Fruit fly (Drosophila melanogaster) whole organism, embryonic: ENCODE measurements around the gene CG31219.

ENCODE experiments used
- Awh ChIP-seq: fragments of 200-800 bp; sonication (Bioruptor generic); IDR thresholded peaks from 2 replicates; pipeline ENCODE4, ENCODE4 v1.3.6; 2022; ENCODE audit warnings: missing biosample characterization, missing genetic modification characterization
- Bdp1 ChIP-seq: fragments of 200-800 bp; sonication (Bioruptor generic); optimal IDR thresholded peaks from 3 replicates; lab custom pipeline; 2016; ENCODE audit warnings: missing biosample characterization, missing genetic modification characterization
- Bteb2 ChIP-seq: fragments of 200-800 bp; sonication (Bioruptor generic); optimal IDR thresholded peaks from 2 replicates; lab custom pipeline; 2016; ENCODE audit warnings: missing biosample characterization, missing genetic modification characterization
- CG10565 ChIP-seq: fragments of 200-800 bp; sonication (Bioruptor generic); optimal IDR thresholded peaks from 3 replicates; lab custom pipeline; 2016; ENCODE audit warnings: missing biosample characterization, mild to moderate bottlenecking, missing genetic modification characterization
- CG11456 ChIP-seq: fragments of 200-800 bp; sonication (Bioruptor generic); IDR thresholded peaks from 3 replicates; pipeline ENCODE4 v1.3.6; 2022; ENCODE audit warnings: missing biosample characterization, missing genetic modification characterization
- CG12659 ChIP-seq: fragments of 200-800 bp; sonication (Bioruptor generic); optimal IDR thresholded peaks from 3 replicates; lab custom pipeline; 2017; ENCODE audit warnings: mild to moderate bottlenecking, missing biosample characterization, missing genetic modification reagents, missing genetic modification characterization
- CG13424 ChIP-seq: fragments of 200-800 bp; sonication (Bioruptor generic); optimal IDR thresholded peaks from 2 replicates; lab custom pipeline; 2019; ENCODE audit warnings: missing biosample characterization, mild to moderate bottlenecking, missing genetic modification characterization, moderate library complexity
- CG14014 ChIP-seq: fragments of 200-800 bp; sonication (Bioruptor generic); IDR thresholded peaks from 2 replicates; pipeline ENCODE4 v1.3.6; 2022; ENCODE audit warnings: missing biosample characterization, missing genetic modification characterization
- CG14441 ChIP-seq: fragments of 200-800 bp; sonication (Bioruptor generic); IDR thresholded peaks from 2 replicates; pipeline ENCODE4 v1.3.6; 2022; ENCODE audit warnings: missing biosample characterization, missing genetic modification characterization
- CG14710 ChIP-seq: fragments of 200-800 bp; sonication (Bioruptor generic); optimal IDR thresholded peaks from 3 replicates; lab custom pipeline; 2019; ENCODE audit warnings: missing biosample characterization, mild to moderate bottlenecking, missing genetic modification characterization, moderate library complexity
- CG17568 ChIP-seq: fragments of 200-800 bp; sonication (Bioruptor generic); optimal IDR thresholded peaks from 2 replicates; lab custom pipeline; 2018; ENCODE audit warnings: missing biosample characterization, mild to moderate bottlenecking, missing genetic modification characterization, moderate library complexity
- CG30431 ChIP-seq: fragments of 200-800 bp; sonication (Bioruptor generic); optimal IDR thresholded peaks from 2 replicates; lab custom pipeline; 2017; ENCODE audit warnings: missing biosample characterization, missing genetic modification characterization
- CG31365 ChIP-seq: fragments of 200-800 bp; sonication (Bioruptor generic); optimal IDR thresholded peaks from 2 replicates; lab custom pipeline; 2018; ENCODE audit warnings: missing biosample characterization, mild to moderate bottlenecking, missing genetic modification characterization
- CG4617 ChIP-seq: fragments of 200-800 bp; sonication (Bioruptor generic); optimal IDR thresholded peaks from 3 replicates; lab custom pipeline; 2016; ENCODE audit warnings: missing biosample characterization, missing genetic modification characterization, borderline replicate concordance
- CG7372 ChIP-seq: fragments of 200-800 bp; sonication (Bioruptor generic); IDR thresholded peaks from 2 replicates; pipeline ENCODE4 v1.3.6; 2022; ENCODE audit warnings: missing biosample characterization, missing genetic modification characterization
- CG9797 ChIP-seq: fragments of 200-800 bp; sonication (Bioruptor generic); optimal IDR thresholded peaks from 3 replicates; lab custom pipeline; 2018; ENCODE audit warnings: missing biosample characterization, mild to moderate bottlenecking, missing genetic modification characterization
- CTCF ChIP-seq: fragments of 200-800 bp; sonication (Bioruptor generic); optimal IDR thresholded peaks from 2 replicates; lab custom pipeline; 2017; ENCODE audit warnings: missing biosample characterization, mild to moderate bottlenecking, missing genetic modification characterization, moderate library complexity
- CoRest ChIP-seq: fragments of 200-800 bp; sonication (Bioruptor generic); optimal IDR thresholded peaks from 3 replicates; lab custom pipeline; 2018; ENCODE audit warnings: missing biosample characterization, mild to moderate bottlenecking, missing genetic modification characterization, moderate library complexity
- Dp ChIP-seq: fragments of 200-800 bp; sonication (Bioruptor generic); optimal IDR thresholded peaks from 2 replicates; lab custom pipeline; 2018; ENCODE audit warnings: missing biosample characterization, mild to moderate bottlenecking, missing genetic modification characterization, moderate library complexity
- E2f2 ChIP-seq: fragments of 200-800 bp; sonication (Bioruptor generic); IDR thresholded peaks from 2 replicates; pipeline ENCODE4 v1.3.6; 2022; ENCODE audit warnings: missing biosample characterization, missing genetic modification characterization
- Hr51 ChIP-seq, 2 experiments: fragments of 200-800 bp; sonication (Bioruptor generic); optimal IDR thresholded peaks; 2 replicates in 1 of 2; 3 replicates in 1 of 2; lab custom pipeline; 2016 to 2018; ENCODE audit warnings: missing biosample characterization in 2 of 2, missing genetic modification characterization in 2 of 2, mild to moderate bottlenecking in 1 of 2, moderate library complexity in 1 of 2
- Hr78 ChIP-seq, 2 experiments: fragments of 200-800 bp in 1 of 2; fragments of >200 bp in 1 of 2; sonication (Bioruptor generic) in 1 of 2; optimal IDR thresholded peaks; 2 replicates each; lab custom pipeline; 2017 to 2019; ENCODE audit warnings: missing biosample characterization in 2 of 2, missing genetic modification characterization in 2 of 2, mild to moderate bottlenecking in 1 of 2, moderate library complexity in 1 of 2
- Nf-YA ChIP-seq: fragments of 200-800 bp; sonication (Bioruptor generic); IDR thresholded peaks from 2 replicates; pipeline ENCODE4 v1.3.6; 2022; ENCODE audit warnings: missing biosample characterization, missing genetic modification characterization
- NfI ChIP-seq: fragments of 200-800 bp; sonication (Bioruptor generic); optimal IDR thresholded peaks from 3 replicates; lab custom pipeline; 2018; ENCODE audit warnings: missing biosample characterization, mild to moderate bottlenecking, missing genetic modification characterization, moderate library complexity
- Pdp1 ChIP-seq, 2 experiments: fragments of 200-800 bp; sonication (Bioruptor generic); optimal IDR thresholded peaks; 3 replicates each; lab custom pipeline; 2016; ENCODE audit warnings: missing biosample characterization in 2 of 2, missing genetic modification characterization in 2 of 2, mild to moderate bottlenecking in 1 of 2, moderate library complexity in 1 of 2
- al ChIP-seq: fragments of 200-800 bp; sonication (Bioruptor generic); IDR thresholded peaks from 2 replicates; pipeline ENCODE4 v1.3.6; 2022; ENCODE audit warnings: missing biosample characterization, missing genetic modification characterization
- amos ChIP-seq: fragments of 200-800 bp; sonication (Bioruptor generic); IDR thresholded peaks from 2 replicates; pipeline ENCODE4 v1.3.6; 2022; ENCODE audit warnings: missing biosample characterization, missing genetic modification characterization; ENCODE audit not compliant: partially characterized antibody
- btn ChIP-seq: fragments of 200-800 bp; sonication (Bioruptor generic); optimal IDR thresholded peaks from 2 replicates; lab custom pipeline; 2016; ENCODE audit warnings: missing biosample characterization, missing genetic modification characterization
- caup ChIP-seq: fragments of 200-800 bp; sonication (Bioruptor generic); optimal IDR thresholded peaks from 3 replicates; lab custom pipeline; 2017; ENCODE audit warnings: missing biosample characterization, mild to moderate bottlenecking, missing genetic modification characterization, moderate library complexity; ENCODE audit not compliant: severe bottlenecking
- ci ChIP-seq: fragments of 200-800 bp; sonication (Bioruptor generic); IDR thresholded peaks from 3 replicates; pipeline ENCODE4 v1.3.6; 2022; ENCODE audit warnings: missing biosample characterization, missing genetic modification characterization
- crol ChIP-seq: fragments of 200-800 bp; sonication (Bioruptor generic); IDR thresholded peaks from 2 replicates; pipeline ENCODE4 v1.3.6; 2022; ENCODE audit warnings: missing biosample characterization, missing genetic modification characterization
- fd64A ChIP-seq: fragments of 200-800 bp; sonication (Bioruptor generic); optimal IDR thresholded peaks from 3 replicates; lab custom pipeline; 2018; ENCODE audit warnings: missing biosample characterization, mild to moderate bottlenecking, missing genetic modification characterization
- gce ChIP-seq: fragments of 200-800 bp; sonication (Bioruptor generic); IDR thresholded peaks from 3 replicates; pipeline ENCODE4 v1.3.6; 2022; ENCODE audit warnings: missing biosample characterization, missing genetic modification characterization
- h ChIP-seq: fragments of >200 bp; optimal IDR thresholded peaks from 2 replicates; lab custom pipeline; 2017
- her ChIP-seq: fragments of 200-800 bp; sonication (Bioruptor generic); optimal IDR thresholded peaks from 2 replicates; lab custom pipeline; 2016; ENCODE audit warnings: missing biosample characterization, missing genetic modification characterization
- ind ChIP-seq: fragments of 200-800 bp; sonication (Bioruptor generic); optimal IDR thresholded peaks from 3 replicates; lab custom pipeline; 2016; ENCODE audit warnings: missing biosample characterization, missing genetic modification characterization
- insv ChIP-seq, 2 experiments: fragments of 200-800 bp; sonication (Bioruptor generic); optimal IDR thresholded peaks; 3 replicates each; lab custom pipeline; 2016 to 2018; ENCODE audit warnings: missing biosample characterization in 2 of 2, missing genetic modification characterization in 2 of 2
- kni ChIP-seq: fragments of 200-800 bp; sonication (Bioruptor generic); optimal IDR thresholded peaks from 3 replicates; lab custom pipeline; 2017; ENCODE audit warnings: mild to moderate bottlenecking, missing biosample characterization, missing genetic modification reagents, missing genetic modification characterization
- lbe ChIP-seq: fragments of 200-800 bp; sonication (Bioruptor generic); optimal IDR thresholded peaks from 2 replicates; lab custom pipeline; 2016; ENCODE audit warnings: missing biosample characterization, mild to moderate bottlenecking, missing genetic modification characterization
- nmo ChIP-seq: fragments of 200-800 bp; sonication (Bioruptor generic); optimal IDR thresholded peaks from 2 replicates; lab custom pipeline; 2018; ENCODE audit warnings: missing biosample characterization, mild to moderate bottlenecking, missing genetic modification characterization, moderate library complexity
- pan ChIP-seq, 4 experiments: fragments of >200 bp in 3 of 4; fragments of 200-800 bp in 1 of 4; sonication (Bioruptor generic) in 1 of 4; optimal IDR thresholded peaks in 3 of 4; IDR thresholded peaks in 1 of 4; 2 replicates each; pipeline versions ENCODE4 v1.3.6 to Lab custom; 2017 to 2022; ENCODE audit warnings: missing biosample characterization in 2 of 4, missing genetic modification characterization in 2 of 4, mixed read lengths in 1 of 4
- rib ChIP-seq: fragments of 200-800 bp; sonication (Bioruptor generic); IDR thresholded peaks from 2 replicates; pipeline ENCODE4 v1.3.6; 2022; ENCODE audit warnings: missing biosample characterization, missing genetic modification characterization
- sim ChIP-seq: fragments of 200-800 bp; sonication (Bioruptor generic); IDR thresholded peaks from 2 replicates; pipeline ENCODE4 v1.3.6; 2022; ENCODE audit warnings: missing biosample characterization, missing genetic modification characterization
- slou ChIP-seq: fragments of 200-800 bp; sonication (Bioruptor generic); optimal IDR thresholded peaks from 3 replicates; lab custom pipeline; 2016; ENCODE audit warnings: missing biosample characterization, missing genetic modification characterization
- stwl ChIP-seq: fragments of 200-800 bp; sonication (Bioruptor generic); optimal IDR thresholded peaks from 3 replicates; lab custom pipeline; 2018; ENCODE audit warnings: missing biosample characterization, mild to moderate bottlenecking, missing genetic modification characterization, moderate library complexity
- tap ChIP-seq: fragments of 200-800 bp; optimal IDR thresholded peaks from 3 replicates; lab custom pipeline; 2019; ENCODE audit warnings: missing biosample characterization, mild to moderate bottlenecking, missing genetic modification characterization, moderate library complexity
- ttk ChIP-seq: fragments of 200-800 bp; sonication (Bioruptor generic); IDR thresholded peaks from 2 replicates; pipeline ENCODE4 v2.1.2; 2022; ENCODE audit warnings: missing biosample characterization, missing genetic modification characterization
- vfl ChIP-seq: fragments of 200-800 bp; sonication (Bioruptor generic); optimal IDR thresholded peaks from 2 replicates; lab custom pipeline; 2016; ENCODE audit warnings: missing biosample characterization, missing genetic modification characterization

CG31219 gene

DNA sequence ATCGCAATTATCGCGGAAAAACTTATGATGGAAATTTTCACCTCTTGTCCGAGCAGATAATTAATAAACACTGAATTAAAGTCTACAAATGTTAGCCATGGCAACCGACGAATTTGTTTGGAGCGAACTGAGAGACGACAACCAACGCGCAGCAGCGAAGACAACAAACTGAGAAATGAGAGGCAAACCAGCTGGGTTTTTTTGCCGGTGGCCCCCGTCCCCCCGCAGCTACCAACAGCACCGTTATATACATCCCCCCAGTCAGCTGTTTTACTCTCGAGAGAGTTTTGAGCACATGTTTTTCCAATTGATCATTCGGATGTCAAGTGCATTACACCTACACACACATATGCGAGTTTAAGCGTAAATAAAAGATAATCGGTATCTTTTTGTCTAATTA lies 9.8 kb upstream of the CG31219 start (continued):
- no peak for TF ChIP-seq NfI (GFP tag; lab: Kevin White, UChicago)

DNA sequence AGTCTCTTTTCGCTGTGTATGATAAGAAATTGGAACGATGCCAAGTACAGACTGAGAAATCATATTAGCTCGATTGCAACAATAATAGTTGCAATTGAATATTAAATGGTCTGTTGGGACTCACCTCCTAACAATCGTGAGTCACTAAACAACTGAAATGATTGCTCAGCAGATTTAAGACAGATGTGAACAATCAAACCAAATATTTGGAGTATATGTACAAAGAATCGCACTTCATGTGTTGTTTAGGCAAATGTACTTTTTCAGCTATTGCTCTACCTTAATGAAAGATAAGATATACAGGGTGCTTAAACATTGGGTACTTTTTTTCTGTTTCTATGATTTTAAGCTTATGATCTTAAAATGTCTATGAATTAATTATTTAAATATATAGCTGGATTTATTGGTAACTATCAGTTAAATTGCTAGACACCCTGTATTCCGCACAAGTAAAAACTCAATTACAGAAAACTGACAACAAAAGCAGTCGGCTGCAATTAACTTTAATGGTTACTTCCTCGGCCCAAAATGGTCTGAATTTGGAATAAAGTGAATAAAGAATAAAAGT lies 9.2 kb upstream of the CG31219 start:
- TF ChIP-seq h (lab: Kevin White, UChicago): no peak
- TF ChIP-seq Bdp1 (GFP tag; lab: Kevin White, UChicago): peak; percentile 27
- peak; percentile 6 for TF ChIP-seq CG4617
- peak; percentile 9 for TF ChIP-seq CG10565
- TF ChIP-seq CG12659 (GFP tag; lab: Kevin White, UChicago): peak; percentile 81
- peak; percentile 82 for TF ChIP-seq lbe (GFP tag; lab: Kevin White, UChicago)
- no peak for TF ChIP-seq Dp (GFP tag; lab: Kevin White, UChicago)
- TF ChIP-seq Bteb2: peak; percentile 80
- TF ChIP-seq CG14710 (tag; lab: Kevin White, UChicago): peak; percentile 79
- peak; percentile 77 for TF ChIP-seq ind (GFP tag; lab: Kevin White, UChicago)
- peak; percentile 31 for TF ChIP-seq her (GFP tag; lab: Kevin White, UChicago)
- TF ChIP-seq ttk (GFP tag; lab: Robert Waterston, UW): peak; percentile 84
- no peak for TF ChIP-seq vfl (GFP tag; lab: Kevin White, UChicago)
- TF ChIP-seq ci (GFP tag; lab: Robert Waterston, UW): peak; percentile 93
- TF ChIP-seq CG9797 (GFP tag; lab: Kevin White, UChicago): no peak
- peak; percentile 81 for TF ChIP-seq nmo (GFP tag; lab: Kevin White, UChicago)
- no peak for TF ChIP-seq slou (GFP tag; lab: Kevin White, UChicago)
- peak; percentile 86 for TF ChIP-seq caup (GFP tag; lab: Kevin White, UChicago)
- no peak for TF ChIP-seq CG30431
- TF ChIP-seq CG14441 (GFP tag; lab: Robert Waterston, UW): peak; percentile 91
- peak; percentile 73 for TF ChIP-seq Nf-YA (GFP tag; lab: Robert Waterston, UW)
- TF ChIP-seq CG7372: peak; percentile 82
- TF ChIP-seq E2f2 (GFP tag; lab: Robert Waterston, UW): peak; percentile 65; the same call in 1 of the 2 replicates
- TF ChIP-seq sim: peak; percentile 57; the same call in 1 of the 2 replicates
- TF ChIP-seq CG13424 (tag; lab: Kevin White, UChicago): peak; percentile 93
- no peak for TF ChIP-seq btn (GFP tag; lab: Kevin White, UChicago)
- peak; percentile 89 for TF ChIP-seq CG11456 (GFP tag; lab: Robert Waterston, UW)
- peak; percentile 92 for TF ChIP-seq Awh
- TF ChIP-seq stwl (tag; lab: Kevin White, UChicago): peak; percentile 15
- TF ChIP-seq Hr51 (GFP tag; optimal IDR thresholded peaks at IDR 0.05; lab: Kevin White, UChicago): peak; percentile 35 to 94
- TF ChIP-seq gce (GFP tag; lab: Robert Waterston, UW): peak; percentile 92
- TF ChIP-seq rib (GFP tag; lab: Robert Waterston, UW): peak; percentile 70
- peak; percentile 88 for TF ChIP-seq al (GFP tag; lab: Robert Waterston, UW)
- TF ChIP-seq insv (GFP tag; optimal IDR thresholded peaks at IDR 0.05; lab: Kevin White, UChicago): peak in 1 of 2 experiments; percentile 2
- peak; percentile 51 to 76 for TF ChIP-seq Pdp1 (GFP tag; optimal IDR thresholded peaks at IDR 0.05; lab: Kevin White, UChicago)
- TF ChIP-seq fd64A (GFP tag; lab: Kevin White, UChicago): peak; percentile 50
- no peak for TF ChIP-seq amos
- peak; percentile 94 for TF ChIP-seq CG14014 (GFP tag; lab: Robert Waterston, UW)
- no peak for TF ChIP-seq kni (GFP tag; lab: Kevin White, UChicago)
- peak; percentile 95 for TF ChIP-seq tap (tag; lab: Kevin White, UChicago)
- peak; percentile 36 for TF ChIP-seq CTCF (GFP tag; lab: Kevin White, UChicago)
- TF ChIP-seq CG17568: peak; percentile 83
- no peak for TF ChIP-seq pan (optimal IDR thresholded peaks at IDR 0.05; lab: Kevin White, UChicago)
- TF ChIP-seq pan (GFP tag; optimal IDR thresholded peaks at IDR 0.05 in 1 of 2, IDR thresholded peaks at IDR 0.05 in 1 of 2): peak in 1 of 2 experiments; percentile 94
- peak; percentile 89 for TF ChIP-seq CoRest
- no peak for TF ChIP-seq crol (GFP tag; lab: Robert Waterston, UW)
- peak in 1 of 2 experiments; percentile 50 for TF ChIP-seq Hr78 (GFP tag; optimal IDR thresholded peaks at IDR 0.05; lab: Kevin White, UChicago)
- peak; percentile 65 for TF ChIP-seq CG31365
